Worm (Caenorhabditis elegans) whole organism, young adult: Measurements from ENCODE around the gene C15H7.4.
"Not testable (repeated sequence)": the region's sequence is repeated elsewhere in the genome, so short reads cannot be mapped to it uniquely, and the experiment has no call there.

ENCODE experiments used
- C06A6.2 ChIP-seq: fragments of 200-800 bp; sonication (Bioruptor generic); conservative IDR thresholded peaks from 2 replicates; pipeline ENCODE4 v1.3.6; 2022; ENCODE audit warnings: missing genetic modification characterization, missing compliant biosample characterization
- F37B4.10 ChIP-seq: fragments of 200-800 bp; sonication (Bioruptor generic); IDR thresholded peaks from 2 replicates; pipeline ENCODE4 v1.3.6; 2022; ENCODE audit warnings: missing genetic modification characterization, missing compliant biosample characterization
- Y56A3A.18 ChIP-seq: fragments of 200-800 bp; sonication (Bioruptor generic); IDR thresholded peaks from 2 replicates; pipeline ENCODE4 v1.3.6; 2022; ENCODE audit warnings: missing genetic modification reagents, missing genetic modification characterization, missing compliant biosample characterization
- bed-1 ChIP-seq: fragments of 200-800 bp; sonication (Bioruptor generic); IDR thresholded peaks from 2 replicates; pipeline ENCODE4 v1.3.6; 2022; ENCODE audit warnings: missing genetic modification reagents, missing genetic modification characterization, missing compliant biosample characterization
- snpc-1.1 ChIP-seq: sonication (generic microtip); optimal IDR thresholded peaks from 2 replicates; lab custom pipeline; 2017; ENCODE audit warnings: missing genetic modification characterization, mild to moderate bottlenecking, missing compliant biosample characterization, antibody characterized with exemption, moderate library complexity, missing genotype, missing genetic modification reagents; ENCODE audit not compliant: insufficient read depth
- unc-130 ChIP-seq: sonication (generic microtip); optimal IDR thresholded peaks from 2 replicates; lab custom pipeline; 2016; ENCODE audit warnings: missing genetic modification reagents, missing genetic modification characterization, missing compliant biosample characterization

- TF ChIP-seq F37B4.10 (GFP tag; lab: Robert Waterston, UW); bed-1 (GFP tag; lab: Robert Waterston, UW); snpc-1.1; Y56A3A.18 (GFP tag; lab: Robert Waterston, UW); C06A6.2; unc-130 (GFP tag; lab: Kevin White, UChicago): not testable (repeated sequence)
Measured at ce11 chrIII:9681206-9681605, 25.5 kb upstream of the C15H7.4 start, which contains the start of gene C07A9.13.
